Fruit fly (Drosophila melanogaster): ENCODE data around the gene CG5653.

The CG5653 gene

dm6 chr3L:8978678-8979413 is 12.7 kb upstream of the CG5653 start (continued):
- TF ChIP-seq Mad (GFP tag; optimal IDR thresholded peaks at IDR 0.05) (no peak), CG7357 (GFP tag; IDR thresholded peaks at IDR 0.05) (0 out of 3 replicates have a peak, but pooled peaks have one; percentile 13), BEAF-32 (GFP tag; optimal IDR thresholded peaks at IDR 0.05) (no peak), Doc2 (GFP tag; IDR thresholded peaks at IDR 0.05) (0 out of 2 replicates have a peak, but pooled peaks have one; percentile 18), CG6254 (GFP tag; optimal IDR thresholded peaks at IDR 0.05) (no peak), CG11723 (GFP tag; optimal IDR thresholded peaks at IDR 0.05) (no peak), Eip74EF (GFP tag; optimal IDR thresholded peaks at IDR 0.05) (peak in 1 of 2 experiments; percentile 41), Ada2b (GFP tag; IDR thresholded peaks at IDR 0.05) (no peak), CG6272 (GFP tag; IDR thresholded peaks at IDR 0.05) (no peak), CG13775 (GFP tag; optimal IDR thresholded peaks at IDR 0.05) (no peak), MBD-R2 (GFP tag; IDR thresholded peaks at IDR 0.05) (no peak), tup (GFP tag; optimal IDR thresholded peaks at IDR 0.05) (no peak), CG34376 (GFP tag; optimal IDR thresholded peaks at IDR 0.05) (peak; percentile 47), CG12071 (GFP tag; optimal IDR thresholded peaks at IDR 0.05) (no peak), CG18262 (tag; optimal IDR thresholded peaks at IDR 0.05) (peak; percentile 14), CG12391 (tag; optimal IDR thresholded peaks at IDR 0.05) (peak; percentile 9), CG17385 (GFP tag; optimal IDR thresholded peaks at IDR 0.05) (no peak), CG15601 (tag; optimal IDR thresholded peaks at IDR 0.05) (no peak), dimm (GFP tag; IDR thresholded peaks at IDR 0.05) (no peak), tap (tag; optimal IDR thresholded peaks at IDR 0.05) (no peak), klu (GFP tag; IDR thresholded peaks at IDR 0.05) (no peak), tio (GFP tag; optimal IDR thresholded peaks at IDR 0.05) (no peak), usp (GFP tag; optimal IDR thresholded peaks at IDR 0.05) (no peak), Sox102F (GFP tag; optimal IDR thresholded peaks at IDR 0.05) (peak; percentile 70), Doc3 (GFP tag; IDR thresholded peaks at IDR 0.05; ENCODE audit: partially characterized antibody) (peak; percentile 44; the same call in 1 of the 3 replicates), Nf-YC (tag; optimal IDR thresholded peaks at IDR 0.05) (peak; percentile 8), CG8359 (GFP tag; optimal IDR thresholded peaks at IDR 0.05; ENCODE audit: borderline replicate concordance) (no peak), chm (GFP tag; IDR thresholded peaks at IDR 0.05) (0 out of 2 replicates have a peak, but pooled peaks have one; percentile 54), sd (tag; optimal IDR thresholded peaks at IDR 0.05) (no peak), her (GFP tag; optimal IDR thresholded peaks at IDR 0.05) (no peak), pfk (GFP tag; optimal IDR thresholded peaks at IDR 0.05) (no peak), ash1 (GFP tag; optimal IDR thresholded peaks at IDR 0.05) (no peak), pnt (GFP tag; optimal IDR thresholded peaks at IDR 0.05) (no peak), CG10274 (GFP tag; optimal IDR thresholded peaks at IDR 0.05) (no peak), CG1792 (GFP tag; optimal IDR thresholded peaks at IDR 0.05) (no peak), Dip2 (GFP tag; IDR thresholded peaks at IDR 0.05) (no peak), zf30C (GFP tag; optimal IDR thresholded peaks at IDR 0.05) (no peak), kni (GFP tag; optimal IDR thresholded peaks at IDR 0.05) (no peak), kah (GFP tag; optimal IDR thresholded peaks at IDR 0.05) (peak; percentile 42), Oaz (GFP tag; IDR thresholded peaks at IDR 0.05) (no peak), jumu (GFP tag; optimal IDR thresholded peaks at IDR 0.05) (no peak), CG9437 (GFP tag; optimal IDR thresholded peaks at IDR 0.05) (no peak), CG31365 (tag; optimal IDR thresholded peaks at IDR 0.05) (no peak), gce (GFP tag; IDR thresholded peaks at IDR 0.05) (0 out of 3 replicates have a peak, but pooled peaks have one; percentile 39), trh (GFP tag; optimal IDR thresholded peaks at IDR 0.05) (no peak), CG9876 (GFP tag; optimal IDR thresholded peaks at IDR 0.05) (no peak), Taf1 (GFP tag; IDR thresholded peaks at IDR 0.05) (no peak), caup (GFP tag; optimal IDR thresholded peaks at IDR 0.05; ENCODE audit: severe bottlenecking) (no peak), vnd (GFP tag; IDR thresholded peaks at IDR 0.05; ENCODE audit: partially characterized antibody) (no peak)
